Fruit fly (Drosophila melanogaster) S2 (cell line): ENCODE data around the gene CG33631.

Experiments
- CG8478 ChIP-seq: fragments of >200 bp; optimal IDR thresholded peaks from 2 replicates; lab custom pipeline; 2018
- CTCF ChIP-seq, 2 experiments: fragments of >200 bp; optimal IDR thresholded peaks; 2 replicates each; lab custom pipeline; 2018

DNA sequence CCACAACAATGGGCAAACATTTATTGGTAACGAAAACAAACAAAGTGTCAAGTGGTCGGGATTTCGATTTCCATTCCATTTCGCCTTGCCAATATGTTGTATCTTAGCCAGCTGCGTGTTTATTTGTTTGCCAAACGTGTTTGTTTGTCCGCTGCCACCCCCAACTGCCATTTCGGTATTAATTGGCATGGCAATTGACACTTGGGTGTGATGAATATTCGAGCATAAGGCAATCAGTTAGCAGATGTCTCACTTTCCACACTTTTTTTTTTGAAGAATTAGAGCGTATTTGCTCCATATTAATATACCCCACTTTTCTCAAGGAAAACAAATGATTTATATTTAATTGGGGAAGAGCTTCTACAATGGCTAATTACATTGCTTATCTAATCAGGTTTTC lies 32.3 kb upstream of the CG33631 start:
- no peak for TF ChIP-seq CG8478 (lab: Kevin White, UChicago)
- no peak for TF ChIP-seq CTCF (optimal IDR thresholded peaks at IDR 0.05; lab: Kevin White, UChicago)
